Worm (Caenorhabditis elegans) whole organism, L4 larva: ENCODE measurements around the gene tdo-2.

ENCODE experiments used
- D1046.2 ChIP-seq: fragments of 200-800 bp; sonication (Bioruptor generic); IDR thresholded peaks from 2 replicates; pipeline ENCODE4 v1.3.6; 2022; ENCODE audit warnings: missing genetic modification characterization, missing compliant biosample characterization
- F37D6.2 ChIP-seq: sonication (generic microtip); optimal IDR thresholded peaks from 2 replicates; lab custom pipeline; 2016; ENCODE audit warnings: mild to moderate bottlenecking, missing genetic modification characterization, missing compliant biosample characterization
- F49E8.2 ChIP-seq: sonication (generic microtip); optimal IDR thresholded peaks from 2 replicates; lab custom pipeline; 2016; ENCODE audit warnings: missing compliant biosample characterization, mild to moderate bottlenecking, missing genetic modification characterization, borderline replicate concordance
- R02D3.7 ChIP-seq: fragments of 150-350 bp; sonication (generic microtip); optimal IDR thresholded peaks from 3 replicates; lab custom pipeline; 2014; ENCODE audit warnings: missing biosample characterization, missing genetic modification characterization
- T20F7.1 ChIP-seq: fragments of 200-800 bp; sonication (Bioruptor generic); optimal IDR thresholded peaks from 2 replicates; lab custom pipeline; 2018; ENCODE audit warnings: mild to moderate bottlenecking, missing genetic modification characterization, missing compliant biosample characterization
- T26A8.4 ChIP-seq: fragments of 200-800 bp; sonication (Bioruptor generic); IDR thresholded peaks from 2 replicates; pipeline ENCODE4 v1.3.6; 2022; ENCODE audit warnings: missing genetic modification characterization, missing compliant biosample characterization
- Y48G9A.11 ChIP-seq: fragments of 200-800 bp; sonication (Bioruptor generic); IDR thresholded peaks from 2 replicates; pipeline ENCODE4 v1.3.6; 2022; ENCODE audit warnings: missing genetic modification reagents, missing genetic modification characterization, missing compliant biosample characterization
- Y75B8A.6 ChIP-seq: fragments of 200-800 bp; sonication (Bioruptor generic); IDR thresholded peaks from 2 replicates; pipeline ENCODE4 v1.3.6; 2022; ENCODE audit warnings: missing genetic modification reagents, missing genetic modification characterization, missing compliant biosample characterization
- aha-1 ChIP-seq: fragments of 150-350 bp; peaks from one replicate; lab custom pipeline; 2014; ENCODE audit warnings: missing biosample characterization, missing genetic modification characterization
- arid-1 ChIP-seq: fragments of 200-800 bp; sonication (Bioruptor generic); conservative IDR thresholded peaks from 2 replicates; pipeline ENCODE4 v1.3.6; 2022; ENCODE audit warnings: missing genetic modification reagents, missing genetic modification characterization, missing compliant biosample characterization
- ceh-32 ChIP-seq: sonication (generic microtip); optimal IDR thresholded peaks from 2 replicates; lab custom pipeline; 2016; ENCODE audit warnings: mild to moderate bottlenecking, missing genetic modification characterization, missing compliant biosample characterization; ENCODE audit not compliant: poor library complexity
- ceh-62 ChIP-seq: sonication (generic microtip); optimal IDR thresholded peaks from 2 replicates; lab custom pipeline; 2017; ENCODE audit warnings: missing biosample characterization, missing genetic modification characterization
- ceh-82 ChIP-seq: sonication (generic microtip); optimal IDR thresholded peaks from 2 replicates; lab custom pipeline; 2017; ENCODE audit warnings: missing biosample characterization, missing genetic modification characterization
- ces-1 ChIP-seq: fragments of 150-350 bp; sonication (generic microtip); optimal IDR thresholded peaks from 4 replicates; lab custom pipeline; 2014; ENCODE audit warnings: missing biosample characterization, missing genetic modification reagents, missing genetic modification characterization
- daf-16 ChIP-seq, 3 experiments: sonication (generic microtip); optimal IDR thresholded peaks; 2 replicates each; lab custom pipeline; 2016 to 2017; ENCODE audit warnings: missing genetic modification characterization in 3 of 3, missing genetic modification reagents in 3 of 3, mild to moderate bottlenecking in 2 of 3, missing compliant biosample characterization in 2 of 3, missing biosample characterization in 1 of 3, moderate library complexity in 1 of 3
- daf-19 ChIP-seq: fragments of 200-800 bp; sonication (Bioruptor generic); conservative IDR thresholded peaks from 2 replicates; pipeline ENCODE4 v1.3.6; 2022; ENCODE audit warnings: missing genetic modification characterization, missing compliant biosample characterization
- daf-8 ChIP-seq: fragments of 200-800 bp; sonication (Bioruptor generic); IDR thresholded peaks from 2 replicates; pipeline ENCODE4 v1.3.6; 2022; ENCODE audit warnings: missing genetic modification characterization, missing compliant biosample characterization
- dmd-6 ChIP-seq: fragments of 200-800 bp; sonication (Bioruptor generic); IDR thresholded peaks from 2 replicates; pipeline ENCODE4 v1.3.6; 2022; ENCODE audit warnings: missing genetic modification reagents, missing genetic modification characterization, missing compliant biosample characterization
- dmd-8 ChIP-seq: fragments of 200-800 bp; sonication (Bioruptor generic); IDR thresholded peaks from 2 replicates; pipeline ENCODE4 v1.3.6; 2022; ENCODE audit warnings: missing genetic modification characterization, missing compliant biosample characterization
- dmd-9 ChIP-seq: fragments of 200-800 bp; sonication (Bioruptor generic); IDR thresholded peaks from 2 replicates; pipeline ENCODE4 v1.3.6; 2022; ENCODE audit warnings: missing genetic modification reagents, missing genetic modification characterization, missing compliant biosample characterization
- dve-1 ChIP-seq: sonication (generic microtip); optimal IDR thresholded peaks from 2 replicates; lab custom pipeline; 2017; ENCODE audit warnings: antibody characterized with exemption, mild to moderate bottlenecking, missing genetic modification characterization, missing compliant biosample characterization; ENCODE audit not compliant: insufficient read depth
- egl-27 ChIP-seq: sonication (generic microtip); optimal IDR thresholded peaks from 3 replicates; lab custom pipeline; 2017; ENCODE audit warnings: missing biosample characterization, missing genetic modification reagents, missing genetic modification characterization
- fos-1 ChIP-seq: fragments of 150-350 bp; optimal IDR thresholded peaks from 2 replicates; lab custom pipeline; 2014; ENCODE audit warnings: missing biosample characterization, missing genetic modification characterization
- hif-1 ChIP-seq, 2 experiments: sonication (generic microtip); optimal IDR thresholded peaks; 2 replicates each; lab custom pipeline; 2016 to 2017; ENCODE audit warnings: missing compliant biosample characterization in 2 of 2, missing genetic modification characterization in 2 of 2, missing genetic modification reagents in 2 of 2, missing genotype in 2 of 2, mild to moderate bottlenecking in 1 of 2
- hlh-11 ChIP-seq: fragments of 200-800 bp; sonication (Bioruptor generic); optimal IDR thresholded peaks from 2 replicates; lab custom pipeline; 2018; ENCODE audit warnings: mild to moderate bottlenecking, missing genetic modification characterization, missing compliant biosample characterization
- hmg-1.1 ChIP-seq: fragments of 200-800 bp; sonication (Bioruptor generic); IDR thresholded peaks from 2 replicates; pipeline ENCODE4 v1.3.6; 2022; ENCODE audit warnings: missing genetic modification reagents, missing genetic modification characterization, missing compliant biosample characterization
- jun-1 ChIP-seq: fragments of 150-350 bp; optimal IDR thresholded peaks from 2 replicates; lab custom pipeline; 2014; ENCODE audit warnings: missing biosample characterization, missing genetic modification reagents, missing genetic modification characterization
- lim-7 ChIP-seq: fragments of 200-800 bp; sonication (Bioruptor generic); IDR thresholded peaks from 2 replicates; pipeline ENCODE4 v1.3.6; 2022; ENCODE audit warnings: missing genetic modification characterization, missing compliant biosample characterization
- lin-1 ChIP-seq: fragments of 200-800 bp; sonication (Bioruptor generic); IDR thresholded peaks from 2 replicates; pipeline ENCODE4 v1.3.6; 2022; ENCODE audit warnings: missing genetic modification reagents, missing genetic modification characterization, missing compliant biosample characterization
- lin-13 ChIP-seq: fragments of 150-350 bp; optimal IDR thresholded peaks from 2 replicates; lab custom pipeline; 2014; ENCODE audit warnings: missing biosample characterization, missing genetic modification reagents, missing genetic modification characterization
- lin-15B ChIP-seq: fragments of 150-350 bp; sonication (generic microtip); optimal IDR thresholded peaks from 3 replicates; lab custom pipeline; 2014; ENCODE audit warnings: missing biosample characterization, missing genetic modification characterization
- lin-29 ChIP-seq: fragments of 200-800 bp; sonication (Bioruptor generic); IDR thresholded peaks from 2 replicates; pipeline ENCODE4 v1.3.6; 2022; ENCODE audit warnings: missing genetic modification reagents, missing genetic modification characterization, missing compliant biosample characterization
- lir-3 ChIP-seq: sonication (generic microtip); optimal IDR thresholded peaks from 2 replicates; lab custom pipeline; 2016; ENCODE audit warnings: mild to moderate bottlenecking, missing genetic modification characterization, missing compliant biosample characterization
- madf-9 ChIP-seq: fragments of 200-800 bp; sonication (Bioruptor generic); conservative IDR thresholded peaks from 2 replicates; pipeline ENCODE4 v1.3.6; 2022; ENCODE audit warnings: missing genetic modification reagents, missing genetic modification characterization, missing compliant biosample characterization
- mdl-1 ChIP-seq, 2 experiments: fragments of 150-350 bp in 1 of 2; sonication (generic microtip) in 1 of 2; optimal IDR thresholded peaks; 2 replicates each; lab custom pipeline; 2014 to 2017; ENCODE audit warnings: missing biosample characterization in 2 of 2, missing genetic modification characterization in 2 of 2
- mxl-2 ChIP-seq: fragments of 200-800 bp; sonication (Bioruptor generic); conservative IDR thresholded peaks from 2 replicates; pipeline ENCODE4 v1.3.6; 2022; ENCODE audit warnings: missing genetic modification reagents, missing genetic modification characterization, missing compliant biosample characterization
- nhr-111 ChIP-seq: fragments of 200-800 bp; sonication (Bioruptor generic); optimal IDR thresholded peaks from 2 replicates; lab custom pipeline; 2018; ENCODE audit warnings: mild to moderate bottlenecking, missing genetic modification characterization, missing compliant biosample characterization
- nhr-237 ChIP-seq: sonication (generic microtip); optimal IDR thresholded peaks from 2 replicates; lab custom pipeline; 2017; ENCODE audit warnings: missing biosample characterization, missing genetic modification characterization
- nhr-28 ChIP-seq: fragments of 150-350 bp; optimal IDR thresholded peaks from 2 replicates; lab custom pipeline; 2014; ENCODE audit warnings: missing biosample characterization, missing genetic modification characterization
- nhr-42 ChIP-seq: fragments of 200-800 bp; sonication (Bioruptor generic); IDR thresholded peaks from 2 replicates; pipeline ENCODE4 v1.3.6; 2022; ENCODE audit warnings: missing genetic modification characterization, missing compliant biosample characterization
- nhr-6 ChIP-seq: fragments of 150-350 bp; optimal IDR thresholded peaks from 2 replicates; lab custom pipeline; 2014; ENCODE audit warnings: missing biosample characterization, missing genetic modification characterization
- nhr-76 ChIP-seq: fragments of 150-350 bp; optimal IDR thresholded peaks from 2 replicates; lab custom pipeline; 2014; ENCODE audit warnings: missing biosample characterization, missing genetic modification characterization
- pha-4 ChIP-seq, 2 experiments: fragments of 150-350 bp in 1 of 2; fragments of 200-800 bp in 1 of 2; sonication (Bioruptor generic) in 1 of 2; IDR thresholded peaks in 1 of 2; optimal IDR thresholded peaks in 1 of 2; 2 replicates each; pipeline versions ENCODE4 v1.3.6 to Lab custom; 2014 to 2022; ENCODE audit warnings: missing genetic modification characterization in 2 of 2, missing genetic modification reagents in 2 of 2, missing biosample characterization in 1 of 2, missing compliant biosample characterization in 1 of 2
- skn-1 ChIP-seq: fragments of 150-350 bp; optimal IDR thresholded peaks from 2 replicates; lab custom pipeline; 2014; ENCODE audit warnings: missing biosample characterization, missing genetic modification characterization
- snpc-1.2 ChIP-seq: fragments of 200-800 bp; sonication (Bioruptor generic); IDR thresholded peaks from 2 replicates; pipeline ENCODE4 v1.3.6; 2022; ENCODE audit warnings: missing genetic modification reagents, missing genetic modification characterization, missing compliant biosample characterization
- spr-1 ChIP-seq: sonication (generic microtip); optimal IDR thresholded peaks from 2 replicates; lab custom pipeline; 2016; ENCODE audit warnings: mild to moderate bottlenecking, missing genetic modification characterization, missing compliant biosample characterization
- tra-1 ChIP-seq: fragments of 200-800 bp; sonication (Bioruptor generic); IDR thresholded peaks from 2 replicates; pipeline ENCODE4 v1.3.6; 2022; ENCODE audit warnings: missing genetic modification reagents, missing genetic modification characterization, missing compliant biosample characterization
- zag-1 ChIP-seq: fragments of 150-350 bp; optimal IDR thresholded peaks from 2 replicates; lab custom pipeline; 2014; ENCODE audit warnings: missing biosample characterization, missing genetic modification characterization
- ztf-11 ChIP-seq: fragments of 150-350 bp; optimal IDR thresholded peaks from 2 replicates; lab custom pipeline; 2014; ENCODE audit warnings: missing biosample characterization, missing genetic modification characterization

Gene tdo-2

DNA sequence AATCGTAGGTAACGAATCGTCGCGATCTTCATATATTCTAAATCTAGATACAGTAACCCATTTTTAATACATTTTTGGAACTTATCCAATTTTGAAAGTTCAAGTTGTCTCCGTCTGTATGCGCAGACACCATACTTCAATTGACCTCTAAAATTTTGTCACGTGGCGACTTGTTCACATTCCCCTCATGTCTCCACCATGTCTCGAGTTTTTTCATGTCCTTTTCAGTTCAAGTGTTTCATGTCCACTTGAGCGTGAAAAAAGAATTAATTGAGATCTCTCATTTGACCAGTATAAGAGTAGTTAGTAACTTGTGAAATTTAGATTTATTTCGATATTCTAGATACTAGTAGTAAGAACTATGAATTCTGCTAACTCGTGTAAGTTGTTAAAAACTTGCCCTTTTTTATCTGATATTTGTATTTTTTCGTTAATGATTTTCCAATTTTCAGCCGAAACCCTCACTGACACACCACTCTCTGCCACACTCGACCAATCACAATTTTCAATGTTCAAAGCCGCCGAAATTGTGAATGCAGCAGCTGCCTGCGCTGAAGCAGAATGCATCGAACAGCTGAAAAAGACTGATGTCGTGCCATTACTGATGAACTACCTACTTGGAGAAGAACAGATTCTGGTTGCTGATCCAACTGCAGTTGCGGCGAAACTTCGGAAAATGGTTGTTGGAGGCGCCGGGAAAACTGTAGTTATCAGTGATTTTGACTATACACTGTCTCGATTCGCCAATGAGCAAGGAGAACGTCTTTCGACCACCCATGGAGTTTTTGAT lies 32.0 kb upstream of the tdo-2 start (continued):
- no peak for TF ChIP-seq lir-3 (tag; lab: Kevin White, UChicago)
- no peak for TF ChIP-seq pha-4 (GFP tag; IDR thresholded peaks at IDR 0.05; lab: Robert Waterston, UW)
- no peak for TF ChIP-seq pha-4 (tag; optimal IDR thresholded peaks at IDR 0.05; lab: Kevin White, UChicago)
- no peak for TF ChIP-seq T20F7.1 (GFP tag; lab: Kevin White, UChicago)
- TF ChIP-seq dmd-9 (GFP tag; lab: Robert Waterston, UW) = no peak
- no peak for TF ChIP-seq nhr-6 (tag; lab: Kevin White, UChicago)
- TF ChIP-seq lim-7 (GFP tag; lab: Robert Waterston, UW) = 0 out of 2 replicates have a peak, but pooled peaks have one; percentile 31
- peak in 1 of 2 experiments; percentile 42 for TF ChIP-seq mdl-1 (tag; optimal IDR thresholded peaks at IDR 0.05; lab: Kevin White, UChicago)
- no peak for TF ChIP-seq dve-1 (tag; lab: Kevin White, UChicago)
- TF ChIP-seq ceh-82 (tag; lab: Kevin White, UChicago) = no peak
- TF ChIP-seq fos-1 = no peak
- TF ChIP-seq F49E8.2 = no peak
- no peak for TF ChIP-seq lin-13 (GFP tag; lab: Kevin White, UChicago)
- TF ChIP-seq dmd-8 (GFP tag; lab: Robert Waterston, UW) = no peak
- TF ChIP-seq tra-1 = no peak
- TF ChIP-seq Y75B8A.6 = no peak
- TF ChIP-seq nhr-237 (tag; lab: Kevin White, UChicago) = no peak
- peak; percentile 15 for TF ChIP-seq aha-1 (tag; lab: Kevin White, UChicago)
- no peak for TF ChIP-seq arid-1 (GFP tag; lab: Robert Waterston, UW)
- TF ChIP-seq lin-29 (GFP tag; lab: Robert Waterston, UW) = no peak
- TF ChIP-seq nhr-111 (GFP tag; lab: Kevin White, UChicago) = no peak
- no peak for TF ChIP-seq skn-1 (tag; lab: Kevin White, UChicago)
- TF ChIP-seq ceh-62 = no peak
- TF ChIP-seq daf-16 (GFP tag; optimal IDR thresholded peaks at IDR 0.05; lab: Kevin White, UChicago) = no peak
- no peak for TF ChIP-seq daf-16 (tag; optimal IDR thresholded peaks at IDR 0.05; lab: Kevin White, UChicago)
- TF ChIP-seq nhr-28 (tag; lab: Kevin White, UChicago) = no peak
- no peak for TF ChIP-seq lin-1 (GFP tag; lab: Robert Waterston, UW)
- TF ChIP-seq mxl-2 (GFP tag; lab: Robert Waterston, UW) = no peak
- TF ChIP-seq hlh-11 (tag; lab: Kevin White, UChicago) = no peak
- TF ChIP-seq lin-15B (tag; lab: Kevin White, UChicago) = no peak
- TF ChIP-seq ceh-32 (tag; lab: Kevin White, UChicago) = no peak
- no peak for TF ChIP-seq daf-8 (GFP tag; lab: Robert Waterston, UW)
- TF ChIP-seq daf-19 (GFP tag; lab: Robert Waterston, UW) = no peak
- TF ChIP-seq hmg-1.1 (GFP tag; lab: Robert Waterston, UW) = no peak
- TF ChIP-seq D1046.2 (GFP tag; lab: Robert Waterston, UW) = no peak
- TF ChIP-seq jun-1 (tag; lab: Kevin White, UChicago) = no peak
- TF ChIP-seq nhr-76 = no peak
- TF ChIP-seq dmd-6 (GFP tag; lab: Robert Waterston, UW) = no peak
- no peak for TF ChIP-seq snpc-1.2 (GFP tag; lab: Robert Waterston, UW)
- TF ChIP-seq T26A8.4 (GFP tag; lab: Robert Waterston, UW) = no peak
- TF ChIP-seq spr-1 (tag; lab: Kevin White, UChicago) = no peak
- TF ChIP-seq F37D6.2 (tag; lab: Kevin White, UChicago) = no peak
- no peak for TF ChIP-seq Y48G9A.11 (GFP tag; lab: Robert Waterston, UW)
- TF ChIP-seq ces-1 (GFP tag; lab: Kevin White, UChicago) = no peak
- no peak for TF ChIP-seq zag-1 (tag; lab: Kevin White, UChicago)
- no peak for TF ChIP-seq egl-27 (tag; lab: Kevin White, UChicago)
- no peak for TF ChIP-seq madf-9 (GFP tag; lab: Robert Waterston, UW)
- TF ChIP-seq R02D3.7 (tag; lab: Kevin White, UChicago) = no peak
- TF ChIP-seq nhr-42 (GFP tag; lab: Robert Waterston, UW) = peak; percentile 28; the same call in 1 of the 2 replicates
- no peak for TF ChIP-seq ztf-11
- no peak for TF ChIP-seq hif-1 (tag; optimal IDR thresholded peaks at IDR 0.05; lab: Kevin White, UChicago)
